Fruit fly (Drosophila melanogaster): Measurements from ENCODE around the gene CG10405.
A peak's percentile ranks its signal among the peaks of the same experiment; 100 is the strongest.

Gene CG10405

DNA sequence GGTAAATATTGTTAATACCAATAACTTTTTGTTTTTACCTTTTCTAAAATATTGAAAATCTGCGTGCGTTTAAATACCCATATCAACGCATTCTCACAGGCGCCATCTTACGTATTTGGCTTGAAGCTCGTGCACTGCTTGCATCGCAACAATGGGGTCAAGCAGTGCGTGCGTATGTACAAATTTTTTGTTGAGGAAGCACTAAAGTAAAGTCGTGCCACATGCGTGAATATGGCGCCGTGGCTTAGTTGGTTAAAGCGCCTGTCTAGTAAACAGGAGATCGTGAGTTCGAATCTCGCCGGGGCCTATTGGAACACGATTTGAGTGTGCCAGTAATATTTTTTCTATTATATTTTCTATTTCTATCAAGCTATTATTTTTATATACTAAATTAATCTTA is 22.6 kb upstream of the CG10405 start (continued):
- TF ChIP-seq prd (optimal IDR thresholded peaks at IDR 0.05) (no peak), prd (GFP tag; IDR thresholded peaks at IDR 0.05) (peak; percentile 51), CG9817 (tag; optimal IDR thresholded peaks at IDR 0.05) (peak; percentile 14), Lpt (GFP tag; optimal IDR thresholded peaks at IDR 0.05) (no peak), Elba2 (GFP tag; optimal IDR thresholded peaks at IDR 0.05) (no peak), sens-2 (GFP tag; IDR thresholded peaks at IDR 0.05) (no peak), CG10462 (GFP tag; optimal IDR thresholded peaks at IDR 0.05) (no peak), fu2 (GFP tag; optimal IDR thresholded peaks at IDR 0.05) (no peak), CG4617 (GFP tag; optimal IDR thresholded peaks at IDR 0.05; ENCODE audit: borderline replicate concordance) (no peak), HLH54F (GFP tag; optimal IDR thresholded peaks at IDR 0.05) (peak; percentile 17), CG14667 (GFP tag; IDR thresholded peaks at IDR 0.05) (no peak), ewg (GFP tag; optimal IDR thresholded peaks at IDR 0.05) (peak; percentile 11), repo (GFP tag; optimal IDR thresholded peaks at IDR 0.05) (peak; percentile 30), rib (GFP tag; IDR thresholded peaks at IDR 0.05) (no peak), dati (GFP tag; IDR thresholded peaks at IDR 0.05) (no peak), CG10209 (GFP tag; optimal IDR thresholded peaks at IDR 0.05) (peak; percentile 34), Mrtf (GFP tag; IDR thresholded peaks at IDR 0.05) (no peak; the same call in 2 of the 3 replicates), CG18764 (GFP tag; optimal IDR thresholded peaks at IDR 0.05) (peak; percentile 9), CG3407 (GFP tag; optimal IDR thresholded peaks at IDR 0.05) (peak; percentile 1), al (GFP tag; IDR thresholded peaks at IDR 0.05) (no peak), maf-S (GFP tag; optimal IDR thresholded peaks at IDR 0.05) (peak; percentile 44), CG1832 (GFP tag; optimal IDR thresholded peaks at IDR 0.05) (no peak), CG17802 (tag; optimal IDR thresholded peaks at IDR 0.05) (peak; percentile 1), CG12155 (GFP tag; optimal IDR thresholded peaks at IDR 0.05) (peak; percentile 25), Doc3 (GFP tag; IDR thresholded peaks at IDR 0.05; ENCODE audit: partially characterized antibody) (no peak), kay (GFP tag; optimal IDR thresholded peaks at IDR 0.05) (peak; percentile 19), Tbp (GFP tag; optimal IDR thresholded peaks at IDR 0.05) (no peak), inv (GFP tag; IDR thresholded peaks at IDR 0.05; ENCODE audit: partially characterized antibody) (peak; percentile 46), ems (GFP tag; optimal IDR thresholded peaks at IDR 0.05) (peak; percentile 43), dmrt99B (tag; optimal IDR thresholded peaks at IDR 0.05) (no peak), CG2120 (GFP tag; optimal IDR thresholded peaks at IDR 0.05) (peak; percentile 20), CG9727 (GFP tag; optimal IDR thresholded peaks at IDR 0.05) (no peak), Fer1 (GFP tag; optimal IDR thresholded peaks at IDR 0.05) (no peak), dmrt11E (tag; optimal IDR thresholded peaks at IDR 0.05) (peak; percentile 11), chn (GFP tag; optimal IDR thresholded peaks at IDR 0.05) (no peak), wek (GFP tag; optimal IDR thresholded peaks at IDR 0.05) (peak; percentile 71), CG2875 (GFP tag; optimal IDR thresholded peaks at IDR 0.05) (peak; percentile 20), CG12769 (tag; optimal IDR thresholded peaks at IDR 0.05) (no peak), B-H2 (GFP tag; optimal IDR thresholded peaks at IDR 0.05) (peak; percentile 64), Hr3 (GFP tag; optimal IDR thresholded peaks at IDR 0.05) (peak; percentile 61), CG6791 (GFP tag; IDR thresholded peaks at IDR 0.05; ENCODE audit: partially characterized antibody) (peak; percentile 80), Hr39 (optimal IDR thresholded peaks at IDR 0.05) (no peak), Lhr (GFP tag; optimal IDR thresholded peaks at IDR 0.05) (peak; percentile 46), Opbp (GFP tag; IDR thresholded peaks at IDR 0.05; ENCODE audit: partially characterized antibody) (peak; percentile 83), E2f2 (GFP tag; IDR thresholded peaks at IDR 0.05) (peak; percentile 52; the same call in 1 of the 2 replicates), MESR4 (GFP tag; optimal IDR thresholded peaks at IDR 0.05) (no peak), dimm (GFP tag; IDR thresholded peaks at IDR 0.05) (no peak), CG14014 (GFP tag; IDR thresholded peaks at IDR 0.05) (no peak), kah (GFP tag; optimal IDR thresholded peaks at IDR 0.05) (no peak), HmgD (GFP tag; optimal IDR thresholded peaks at IDR 0.05) (peak; percentile 82), D19B (GFP tag; optimal IDR thresholded peaks at IDR 0.05) (no peak), CG4404 (GFP tag; IDR thresholded peaks at IDR 0.05) (no peak)
